Worm (Caenorhabditis elegans) whole organism, L3 larva: ENCODE data around the gene baf-1.

Experiments
- ama-1 ChIP-seq: fragments of 150-350 bp; optimal IDR thresholded peaks from 2 replicates; lab custom pipeline; 2018
- egl-27 ChIP-seq: sonication (generic microtip); optimal IDR thresholded peaks from 4 replicates; lab custom pipeline; 2017; ENCODE audit warnings: missing biosample characterization, missing genetic modification reagents, missing genetic modification characterization
- lin-15B ChIP-seq: fragments of 150-350 bp; optimal IDR thresholded peaks from 2 replicates; lab custom pipeline; 2014; ENCODE audit warnings: missing biosample characterization, missing genetic modification characterization
- lin-39 ChIP-seq: fragments of 150-350 bp; optimal IDR thresholded peaks from 2 replicates; lab custom pipeline; 2018; ENCODE audit warnings: missing biosample characterization, missing genetic modification reagents, missing genetic modification characterization
- nhr-11 ChIP-seq: fragments of 150-350 bp; optimal IDR thresholded peaks from 2 replicates; lab custom pipeline; 2014; ENCODE audit warnings: missing biosample characterization, missing genetic modification characterization
- nhr-28 ChIP-seq: fragments of 150-350 bp; optimal IDR thresholded peaks from 2 replicates; lab custom pipeline; 2014; ENCODE audit warnings: missing biosample characterization, missing genetic modification characterization
- sea-2 ChIP-seq: fragments of 150-350 bp; sonication (generic microtip); optimal IDR thresholded peaks from 4 replicates; lab custom pipeline; 2014; ENCODE audit warnings: missing biosample characterization, missing genetic modification reagents, missing genetic modification characterization
- skn-1 ChIP-seq: fragments of 150-350 bp; optimal IDR thresholded peaks from 2 replicates; lab custom pipeline; 2014; ENCODE audit warnings: missing biosample characterization, missing genetic modification characterization
- zag-1 ChIP-seq: fragments of 150-350 bp; optimal IDR thresholded peaks from 2 replicates; lab custom pipeline; 2014; ENCODE audit warnings: missing biosample characterization, missing genetic modification characterization

DNA sequence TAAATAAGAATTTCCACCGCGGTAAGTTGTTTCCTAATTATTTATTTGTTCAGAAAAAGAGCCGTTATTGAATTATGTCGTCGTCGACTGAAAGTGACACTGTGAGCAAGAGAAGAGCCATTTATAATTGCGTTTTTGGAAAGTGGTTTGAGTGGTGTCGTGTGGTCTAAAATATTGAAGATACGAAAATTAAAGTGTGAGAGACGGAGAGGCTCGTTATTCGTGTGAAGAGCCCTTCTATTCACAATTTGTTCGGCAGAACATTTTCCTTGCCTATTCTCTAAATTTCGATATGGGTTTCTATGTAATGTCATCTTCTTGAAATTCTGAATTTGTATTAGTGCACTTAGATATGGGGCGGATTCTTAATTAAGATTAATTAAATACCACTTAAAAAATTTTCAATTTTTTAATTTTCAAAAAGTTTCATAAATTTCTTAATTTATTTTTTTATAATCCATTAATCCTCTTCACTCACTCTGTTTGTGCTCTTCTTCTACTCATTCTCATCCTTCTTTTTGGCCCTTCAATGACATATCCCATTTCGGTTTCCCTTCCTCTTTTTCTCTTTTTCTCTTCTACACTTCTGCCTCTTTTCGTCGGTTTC is 42.6 kb downstream of the baf-1 start:
- TF ChIP-seq sea-2 (GFP tag; lab: Kevin White, UChicago) (no peak), lin-39 (no peak), egl-27 (tag; lab: Kevin White, UChicago) (no peak), lin-15B (tag; lab: Kevin White, UChicago) (no peak), nhr-11 (no peak), skn-1 (tag; lab: Kevin White, UChicago) (no peak), zag-1 (no peak), nhr-28 (no peak), ama-1 (peak; percentile 78)
